Worm (Caenorhabditis elegans): ENCODE data around the gene perm-4.
A peak's percentile ranks its signal among the peaks of the same experiment; 100 is the strongest.

perm-4 gene

DNA sequence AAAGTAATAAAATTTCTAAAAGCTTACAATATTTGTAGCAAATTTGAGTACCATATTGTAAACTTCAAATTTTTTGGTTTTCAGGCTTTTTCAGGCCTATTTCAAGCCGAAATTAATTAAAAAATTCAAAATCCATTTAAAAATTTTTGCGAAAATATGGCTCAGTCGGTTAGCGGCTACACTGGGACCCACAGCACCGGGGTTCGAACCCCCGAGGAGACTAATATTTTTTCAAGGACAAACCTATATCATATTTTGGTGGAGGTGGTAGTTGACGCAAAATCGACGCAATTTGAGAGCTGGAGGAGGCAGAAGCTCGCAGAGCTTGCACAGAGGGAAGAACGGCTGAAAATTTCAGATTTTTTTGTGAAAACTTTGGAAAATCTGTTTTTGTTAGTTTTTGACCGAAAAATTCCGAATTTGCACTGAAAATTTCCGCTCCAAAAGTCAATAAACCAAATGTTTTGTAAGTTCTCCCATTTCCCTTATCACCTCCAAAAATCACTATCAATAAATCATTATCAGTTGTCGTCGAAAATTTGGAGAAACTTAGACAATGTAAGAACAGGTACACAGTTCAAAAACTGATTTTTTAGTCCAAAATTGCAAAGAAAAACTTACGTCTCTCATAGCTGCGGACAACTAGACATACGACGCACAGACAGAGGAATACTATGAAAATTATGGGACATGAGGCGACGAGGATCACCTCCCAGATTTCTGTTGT is 23.7 kb upstream of the perm-4 start:
- TF ChIP-seq pha-4 (tag; optimal IDR thresholded peaks at IDR 0.05) (peak; percentile 21), hmg-11 (tag; optimal IDR thresholded peaks at IDR 0.05) (no peak), elt-2 (tag; optimal IDR thresholded peaks at IDR 0.05) (peak; percentile 75), snpc-4 (tag; optimal IDR thresholded peaks at IDR 0.05) (no peak), ceh-16 (tag; optimal IDR thresholded peaks at IDR 0.05) (no peak), ceh-82 (tag; optimal IDR thresholded peaks at IDR 0.05) (no peak), nhr-237 (tag; optimal IDR thresholded peaks at IDR 0.05) (no peak), pqm-1 (tag; optimal IDR thresholded peaks at IDR 0.05) (peak; percentile 53), nhr-12 (tag; optimal IDR thresholded peaks at IDR 0.05) (no peak)

DNA sequence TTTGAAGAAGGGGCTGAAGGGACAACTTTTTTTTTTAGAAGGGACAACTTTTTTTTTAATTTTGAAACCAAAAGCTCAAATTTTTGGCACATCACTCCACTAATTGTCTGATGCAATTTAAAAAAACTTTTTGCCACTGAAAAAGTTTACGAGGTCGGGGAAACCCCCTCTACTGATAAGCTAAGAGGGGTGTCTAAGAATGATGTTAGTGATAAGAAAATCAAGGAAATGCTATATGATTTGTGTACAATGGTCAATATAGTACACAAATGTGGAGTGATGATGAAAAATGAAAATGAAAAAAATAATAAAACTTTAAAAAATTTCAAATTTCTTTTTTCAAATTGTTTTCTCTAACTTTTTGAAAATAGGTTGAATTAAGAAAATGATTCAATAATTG is 22.7 kb upstream of the perm-4 start:
- TF ChIP-seq elt-2 (tag; optimal IDR thresholded peaks at IDR 0.05), result peak; percentile 90
- TF ChIP-seq elt-1 (tag; optimal IDR thresholded peaks at IDR 0.05), result no peak
- TF ChIP-seq pha-4 (tag; optimal IDR thresholded peaks at IDR 0.05), result peak; percentile 60
- TF ChIP-seq pqm-1 (tag; optimal IDR thresholded peaks at IDR 0.05), result peak; percentile 92

DNA sequence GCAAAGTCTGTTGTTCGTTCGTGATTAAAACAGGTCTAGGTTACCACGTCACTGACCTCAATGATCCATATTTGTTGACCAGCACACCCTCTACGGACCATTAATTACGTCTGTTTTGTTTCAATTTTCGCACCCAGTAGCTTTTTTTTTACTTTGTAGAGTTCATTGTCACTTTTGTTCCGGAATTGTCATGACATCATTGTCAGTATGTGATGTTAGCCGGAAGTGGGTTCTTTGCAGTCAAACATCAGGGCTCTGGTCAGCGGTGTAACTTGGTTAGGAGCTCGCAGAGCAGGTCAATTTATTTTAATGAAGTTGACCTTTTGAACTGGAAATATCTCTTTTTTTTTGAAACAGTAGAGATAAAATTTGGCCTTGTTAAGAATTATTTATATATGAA is 11.8 kb upstream of the perm-4 start, which contains the start of gene C44B12.6:
C44B12.6 (minus strand) TSS at position 101 of the 400 bp plus-strand sequence.
- TF ChIP-seq lin-15B (tag; optimal IDR thresholded peaks at IDR 0.05) (no peak), nhr-77 (tag; optimal IDR thresholded peaks at IDR 0.05) (no peak)

DNA sequence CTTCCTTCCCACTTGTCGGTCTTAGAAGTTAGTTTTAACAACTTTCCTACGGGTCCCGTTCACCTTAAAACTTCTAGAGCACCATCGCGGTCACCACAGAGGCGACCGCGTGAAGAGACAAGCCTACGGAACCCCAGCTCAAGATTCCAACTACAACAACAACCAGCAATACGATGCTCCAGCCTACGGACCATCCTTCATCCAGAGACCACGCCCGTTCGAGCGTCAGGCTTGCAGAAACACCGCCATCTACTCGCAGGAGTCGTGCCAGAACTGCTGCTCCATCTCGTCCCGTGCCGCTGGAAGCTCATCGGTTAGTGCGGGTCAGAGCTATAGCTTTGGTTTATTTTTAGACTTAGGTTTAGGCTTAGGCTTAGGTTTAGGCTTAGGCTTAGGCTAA is 2.9 kb upstream of the perm-4 start:
- no peak for TF ChIP-seq eor-1 (tag; optimal IDR thresholded peaks at IDR 0.05)
- TF ChIP-seq nfya-1 (tag; optimal IDR thresholded peaks at IDR 0.05; ENCODE audit: insufficient read depth), result no peak
- TF ChIP-seq nhr-67 (tag; optimal IDR thresholded peaks at IDR 0.05), result no peak
- no peak for TF ChIP-seq elt-3 (tag; optimal IDR thresholded peaks at IDR 0.05)

DNA sequence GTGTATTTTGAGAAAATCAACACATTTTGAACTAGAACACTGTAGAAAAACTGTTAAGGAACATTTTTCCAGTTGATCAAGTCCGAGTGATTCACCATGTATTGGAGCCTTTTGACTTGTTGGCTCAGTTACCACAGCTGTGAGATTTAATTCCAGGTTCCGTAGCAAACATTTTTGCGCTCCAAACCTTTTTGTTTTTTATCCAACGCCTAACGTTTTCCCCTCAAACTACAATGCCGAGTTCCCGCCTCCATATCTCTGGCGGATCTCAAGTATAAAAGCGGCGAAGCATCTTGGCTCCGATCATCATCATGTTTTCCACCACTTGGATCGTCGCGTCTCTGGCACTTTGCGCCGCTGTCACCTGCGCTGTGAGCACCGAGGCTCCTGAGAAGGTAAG is 1.6 kb upstream of the perm-4 start, which contains the start of gene perm-2:
perm-2 (plus strand) TSS at position 301 of the 400 bp plus-strand sequence.
- no peak for TF ChIP-seq nhr-12 (tag; optimal IDR thresholded peaks at IDR 0.05)
- TF ChIP-seq elt-3 (tag; optimal IDR thresholded peaks at IDR 0.05), result no peak
- TF ChIP-seq nhr-28 (tag; optimal IDR thresholded peaks at IDR 0.05), result no peak
- no peak for TF ChIP-seq nhr-25 (tag; optimal IDR thresholded peaks at IDR 0.05)

DNA sequence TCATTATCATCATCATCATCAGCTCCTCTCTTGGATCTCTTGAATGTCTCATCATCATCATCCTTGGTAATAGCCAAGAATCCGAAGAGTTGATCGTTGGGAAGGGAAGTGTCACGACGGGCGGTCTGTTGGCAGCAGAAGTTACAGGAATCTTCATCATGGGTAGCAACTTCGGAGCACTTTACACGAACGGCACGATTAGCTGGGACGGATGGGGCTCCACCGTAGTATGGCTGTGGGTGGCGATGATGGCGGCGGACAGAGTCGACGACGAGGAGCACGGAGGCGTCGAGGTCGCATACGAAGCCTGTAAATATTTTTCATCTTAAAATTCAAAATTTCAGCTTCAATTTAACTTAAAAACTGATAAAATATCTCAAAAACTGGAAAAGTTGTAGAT is 1.6 kb downstream of the perm-4 start:
- TF ChIP-seq nhr-23 (tag; optimal IDR thresholded peaks at IDR 0.05) (no peak), nhr-77 (tag; optimal IDR thresholded peaks at IDR 0.05) (no peak), nhr-25 (tag; optimal IDR thresholded peaks at IDR 0.05) (no peak), fos-1 (tag; optimal IDR thresholded peaks at IDR 0.05) (no peak), ceh-9 (tag; optimal IDR thresholded peaks at IDR 0.05) (no peak), daf-12 (tag; optimal IDR thresholded peaks at IDR 0.05) (no peak), R02D3.7 (tag; optimal IDR thresholded peaks at IDR 0.05) (no peak), nhr-67 (tag; optimal IDR thresholded peaks at IDR 0.05) (no peak), elt-1 (tag; optimal IDR thresholded peaks at IDR 0.05) (no peak), ceh-28 (tag; optimal IDR thresholded peaks at IDR 0.05) (no peak), zag-1 (tag; optimal IDR thresholded peaks at IDR 0.05) (no peak), mdl-1 (tag; optimal IDR thresholded peaks at IDR 0.05) (no peak), nhr-28 (tag; optimal IDR thresholded peaks at IDR 0.05) (no peak), aly-2 (tag; optimal IDR thresholded peaks at IDR 0.05) (no peak), nhr-76 (tag; optimal IDR thresholded peaks at IDR 0.05) (no peak), pha-4 (tag; optimal IDR thresholded peaks at IDR 0.05) (no peak)

DNA sequence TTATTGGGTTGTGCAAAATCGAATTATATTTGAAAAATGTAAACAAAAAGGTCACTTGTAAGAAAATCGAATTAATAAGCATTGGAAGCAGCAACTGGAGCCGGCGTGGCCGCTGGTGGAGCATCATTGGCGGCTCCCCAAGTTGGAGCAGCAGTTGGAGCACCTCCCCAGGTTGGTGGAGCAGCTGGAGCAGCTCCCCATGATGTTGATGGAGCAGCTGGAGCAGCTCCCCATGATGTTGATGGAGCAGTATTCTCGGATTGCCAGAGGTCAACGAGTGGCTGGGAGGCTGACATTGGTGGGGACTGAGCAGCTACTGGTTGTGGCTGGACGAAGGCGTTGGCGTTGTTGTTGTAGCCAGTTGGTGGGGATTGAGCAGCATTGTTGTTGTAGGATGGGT is 3.4 kb downstream of the perm-4 start:
- TF ChIP-seq egl-5 (tag; optimal IDR thresholded peaks at IDR 0.05) (no peak), ceh-28 (tag; optimal IDR thresholded peaks at IDR 0.05) (no peak), ztf-11 (tag; optimal IDR thresholded peaks at IDR 0.05) (no peak), ZK546.5 (tag; optimal IDR thresholded peaks at IDR 0.05) (no peak), elt-3 (tag; optimal IDR thresholded peaks at IDR 0.05) (no peak), pqm-1 (tag; optimal IDR thresholded peaks at IDR 0.05) (no peak), nhr-77 (tag; optimal IDR thresholded peaks at IDR 0.05) (no peak), aly-2 (tag; optimal IDR thresholded peaks at IDR 0.05) (no peak), ztf-4 (tag; optimal IDR thresholded peaks at IDR 0.05) (no peak), unc-39 (tag; optimal IDR thresholded peaks at IDR 0.05) (no peak), nhr-25 (tag; optimal IDR thresholded peaks at IDR 0.05) (no peak), unc-62 (GFP tag; optimal IDR thresholded peaks at IDR 0.05) (no peak), tbx-2 (tag; optimal IDR thresholded peaks at IDR 0.05) (no peak), elt-1 (tag; optimal IDR thresholded peaks at IDR 0.05) (no peak), ceh-16 (tag; optimal IDR thresholded peaks at IDR 0.05) (no peak), nhr-67 (tag; optimal IDR thresholded peaks at IDR 0.05) (no peak), lin-39 (tag; optimal IDR thresholded peaks at IDR 0.05) (no peak), jun-1 (tag; optimal IDR thresholded peaks at IDR 0.05) (no peak), nfya-1 (tag; optimal IDR thresholded peaks at IDR 0.05; ENCODE audit: insufficient read depth) (no peak)
